ENCODE assay signal across 3 fruit fly cellular contexts in genomic region chr3L:15715788-15716503, dm6.
A peak's percentile ranks its signal among the peaks of the same experiment; 100 is the strongest.
TF ChIP-seq lines count a peak whose summit lies in the region.

CG42571 (plus strand) TSS chr3L:15716453.

- TF ChIP-seq CTCF in whole organism, embryonic (GFP tag; optimal IDR thresholded peaks at IDR 0.05; lab: Kevin White, UChicago), result peak; percentile 24

TF ChIP-seq in whole organism, adult, 20 proteins besides CTCF, POLR2A, EP300 and RAD21:
- no peak for TF ChIP-seq CG7101 (tag; optimal IDR thresholded peaks at IDR 0.05; lab: Kevin White, UChicago)
- TF ChIP-seq ovo (GFP tag; optimal IDR thresholded peaks at IDR 0.05; lab: Kevin White, UChicago), result peak; percentile 46
- peak; percentile 12 for TF ChIP-seq CG11617 (GFP tag; optimal IDR thresholded peaks at IDR 0.05; lab: Kevin White, UChicago)
- TF ChIP-seq kay (GFP tag; lab: Kevin White, UChicago; ENCODE audit: borderline replicate concordance), result peak; percentile 44
- peak; percentile 27 for TF ChIP-seq Mnt (GFP tag; optimal IDR thresholded peaks at IDR 0.05; lab: Kevin White, UChicago)
- TF ChIP-seq cnc (optimal IDR thresholded peaks at IDR 0.05; lab: Kevin White, UChicago), result no peak
- no peak for TF ChIP-seq bab1 (GFP tag; optimal IDR thresholded peaks at IDR 0.05; lab: Kevin White, UChicago)
- no peak for TF ChIP-seq CG14711 (tag; optimal IDR thresholded peaks at IDR 0.05; lab: Kevin White, UChicago)
- peak; percentile 50 for TF ChIP-seq Crg-1 (GFP tag; optimal IDR thresholded peaks at IDR 0.05; lab: Kevin White, UChicago)
- TF ChIP-seq CG1620 (GFP tag; optimal IDR thresholded peaks at IDR 0.05; lab: Kevin White, UChicago), result peak; percentile 24
- peak; percentile 8 for TF ChIP-seq cic (GFP tag; optimal IDR thresholded peaks at IDR 0.05; lab: Kevin White, UChicago)
- TF ChIP-seq pad (GFP tag; optimal IDR thresholded peaks at IDR 0.05; lab: Kevin White, UChicago), result peak; percentile 18
- no peak for TF ChIP-seq CG5204 (GFP tag; optimal IDR thresholded peaks at IDR 0.05; lab: Kevin White, UChicago)
- no peak for TF ChIP-seq Hr96 (GFP tag; optimal IDR thresholded peaks at IDR 0.05; lab: Kevin White, UChicago)
- no peak for TF ChIP-seq tj (GFP tag; optimal IDR thresholded peaks at IDR 0.05; lab: Kevin White, UChicago)
- no peak for TF ChIP-seq toe (GFP tag; optimal IDR thresholded peaks at IDR 0.05; lab: Kevin White, UChicago)
- TF ChIP-seq Clk (GFP tag; optimal IDR thresholded peaks at IDR 0.05; lab: Kevin White, UChicago), result no peak
- TF ChIP-seq CG33017 (tag; optimal IDR thresholded peaks at IDR 0.05; lab: Kevin White, UChicago), result no peak
- TF ChIP-seq CG7045 (GFP tag; optimal IDR thresholded peaks at IDR 0.05; lab: Kevin White, UChicago), result peak; percentile 15
- peak; percentile 36 for TF ChIP-seq CG12768 (GFP tag; optimal IDR thresholded peaks at IDR 0.05; lab: Kevin White, UChicago)
TF ChIP-seq in whole organism, adult: peak in this region for 10.

TF ChIP-seq in whole organism, embryonic, 481 proteins besides CTCF, POLR2A, EP300 and RAD21 (continues in another document):
- no peak for TF ChIP-seq Usf (GFP tag; optimal IDR thresholded peaks at IDR 0.05; lab: Kevin White, UChicago)
- TF ChIP-seq btn (GFP tag; optimal IDR thresholded peaks at IDR 0.05; lab: Kevin White, UChicago), result peak; percentile 59
- peak; percentile 56 for TF ChIP-seq CG10209 (GFP tag; optimal IDR thresholded peaks at IDR 0.05; lab: Kevin White, UChicago)
- no peak for TF ChIP-seq Chrac-16 (GFP tag; optimal IDR thresholded peaks at IDR 0.05; lab: Kevin White, UChicago)
- no peak for TF ChIP-seq pita (GFP tag; optimal IDR thresholded peaks at IDR 0.05; lab: Kevin White, UChicago)
- peak; percentile 38 for TF ChIP-seq CG17385 (GFP tag; optimal IDR thresholded peaks at IDR 0.05; lab: Kevin White, UChicago)
- TF ChIP-seq az2 (GFP tag; optimal IDR thresholded peaks at IDR 0.05; lab: Kevin White, UChicago), result no peak
- TF ChIP-seq pnt (GFP tag; optimal IDR thresholded peaks at IDR 0.05; lab: Kevin White, UChicago), result peak; percentile 3
- TF ChIP-seq Camta (GFP tag; optimal IDR thresholded peaks at IDR 0.05; lab: Kevin White, UChicago), result peak; percentile 37
- peak; percentile 25 for TF ChIP-seq Jarid2 (GFP tag; optimal IDR thresholded peaks at IDR 0.05; lab: Kevin White, UChicago)
- peak; percentile 67 for TF ChIP-seq CG7745 (tag; optimal IDR thresholded peaks at IDR 0.05; lab: Kevin White, UChicago)
- peak; percentile 82 for TF ChIP-seq kni (GFP tag; optimal IDR thresholded peaks at IDR 0.05; lab: Kevin White, UChicago)
- TF ChIP-seq Hsf (GFP tag; optimal IDR thresholded peaks at IDR 0.05; lab: Kevin White, UChicago), result peak; percentile 11
- no peak for TF ChIP-seq CG13775 (GFP tag; optimal IDR thresholded peaks at IDR 0.05; lab: Kevin White, UChicago)
- TF ChIP-seq CG11560 (tag; IDR thresholded peaks at IDR 0.05; lab: Robert Waterston, UW), result no peak
- TF ChIP-seq pum (GFP tag; optimal IDR thresholded peaks at IDR 0.05; lab: Kevin White, UChicago), result no peak
- no peak for TF ChIP-seq Pdp1 (GFP tag; optimal IDR thresholded peaks at IDR 0.05; lab: Kevin White, UChicago)
- no peak for TF ChIP-seq corto (GFP tag; optimal IDR thresholded peaks at IDR 0.05; lab: Kevin White, UChicago)
- no peak for TF ChIP-seq CG12155 (GFP tag; optimal IDR thresholded peaks at IDR 0.05; lab: Kevin White, UChicago)
- peak; percentile 31 for TF ChIP-seq shn (GFP tag; optimal IDR thresholded peaks at IDR 0.05; lab: Kevin White, UChicago)
- no peak for TF ChIP-seq run (tag; optimal IDR thresholded peaks at IDR 0.05; lab: Kevin White, UChicago)
- no peak for TF ChIP-seq ase (GFP tag; IDR thresholded peaks at IDR 0.05; lab: Robert Waterston, UW)
- TF ChIP-seq BEAF-32 (GFP tag; optimal IDR thresholded peaks at IDR 0.05; lab: Kevin White, UChicago), result no peak
- TF ChIP-seq PHDP (tag; optimal IDR thresholded peaks at IDR 0.05; lab: Kevin White, UChicago), result peak; percentile 57
- TF ChIP-seq NFAT (GFP tag; IDR thresholded peaks at IDR 0.05; lab: Robert Waterston, UW), result no peak
- TF ChIP-seq CG9727 (GFP tag; optimal IDR thresholded peaks at IDR 0.05; lab: Kevin White, UChicago), result peak; percentile 58
- TF ChIP-seq nerfin-1 (tag; optimal IDR thresholded peaks at IDR 0.05; lab: Kevin White, UChicago), result peak; percentile 21
- TF ChIP-seq Poxn (GFP tag; IDR thresholded peaks at IDR 0.05; lab: Robert Waterston, UW), result no peak
- no peak for TF ChIP-seq danr (GFP tag; IDR thresholded peaks at IDR 0.05; lab: Robert Waterston, UW)
- peak; percentile 28 for TF ChIP-seq HHEX (GFP tag; optimal IDR thresholded peaks at IDR 0.05; lab: Kevin White, UChicago)
- TF ChIP-seq Dbx (GFP tag; IDR thresholded peaks at IDR 0.05; lab: Robert Waterston, UW), result no peak
- peak; percentile 76 for TF ChIP-seq CG3407 (GFP tag; optimal IDR thresholded peaks at IDR 0.05; lab: Kevin White, UChicago)
- no peak for TF ChIP-seq Sry-δ (GFP tag; optimal IDR thresholded peaks at IDR 0.05; lab: Kevin White, UChicago)
- peak; percentile 80 for TF ChIP-seq ac (GFP tag; optimal IDR thresholded peaks at IDR 0.05; lab: Kevin White, UChicago)
- TF ChIP-seq hth (optimal IDR thresholded peaks at IDR 0.05; lab: Kevin White, UChicago), result no peak
- TF ChIP-seq Antp (GFP tag; optimal IDR thresholded peaks at IDR 0.05; lab: Kevin White, UChicago), result peak; percentile 8
- TF ChIP-seq CG9817 (tag; optimal IDR thresholded peaks at IDR 0.05; lab: Kevin White, UChicago), result no peak
- TF ChIP-seq CG12236 (GFP tag; optimal IDR thresholded peaks at IDR 0.05; lab: Kevin White, UChicago), result peak; percentile 65
- no peak for TF ChIP-seq C15 (GFP tag; IDR thresholded peaks at IDR 0.05; lab: Robert Waterston, UW)

TF ChIP-seq in whole organism, prepupa, 60 proteins besides CTCF, POLR2A, EP300 and RAD21:
- TF ChIP-seq CG11294 (GFP tag; IDR thresholded peaks at IDR 0.05; lab: Robert Waterston, UW), result no peak
- TF ChIP-seq fkh (GFP tag; optimal IDR thresholded peaks at IDR 0.05; lab: Kevin White, UChicago), result peak; percentile 89
